1 fruit fly cellular context compared by ENCODE assay signal in genomic region chr3R:24010637-24011214, dm6.
A peak's percentile ranks its signal among the peaks of the same experiment; 100 is the strongest.
TF ChIP-seq lines count a peak whose summit lies in the region.

No protein-coding gene starts in this region.

TF ChIP-seq in whole organism, embryonic, 481 proteins besides CTCF, POLR2A, EP300 and RAD21 (continued from another document and continues in another):
- peak; percentile 65 for TF ChIP-seq nmo (GFP tag; optimal IDR thresholded peaks at IDR 0.05; lab: Kevin White, UChicago)
- no peak for TF ChIP-seq unc-4 (GFP tag; IDR thresholded peaks at IDR 0.05; lab: Robert Waterston, UW; ENCODE audit: partially characterized antibody)
- no peak for TF ChIP-seq D (optimal IDR thresholded peaks at IDR 0.05; lab: Kevin White, UChicago)
- no peak for TF ChIP-seq D (GFP tag; optimal IDR thresholded peaks at IDR 0.05; lab: Kevin White, UChicago)
- TF ChIP-seq ab (GFP tag; optimal IDR thresholded peaks at IDR 0.05; lab: Kevin White, UChicago) = no peak
- TF ChIP-seq B-H1 (GFP tag; IDR thresholded peaks at IDR 0.05; lab: Robert Waterston, UW) = peak; percentile 57
- TF ChIP-seq BEAF-32 (GFP tag; optimal IDR thresholded peaks at IDR 0.05; lab: Kevin White, UChicago) = no peak
- peak; percentile 25 for TF ChIP-seq CG15011 (GFP tag; optimal IDR thresholded peaks at IDR 0.05; lab: Kevin White, UChicago)
- peak; percentile 3 for TF ChIP-seq CG13894 (tag; optimal IDR thresholded peaks at IDR 0.05; lab: Kevin White, UChicago)
- peak; percentile 22 for TF ChIP-seq CG6683 (GFP tag; optimal IDR thresholded peaks at IDR 0.05; lab: Kevin White, UChicago)
- TF ChIP-seq ATbp (GFP tag; optimal IDR thresholded peaks at IDR 0.05; lab: Kevin White, UChicago) = peak; percentile 46
- TF ChIP-seq crp (GFP tag; optimal IDR thresholded peaks at IDR 0.05; lab: Kevin White, UChicago) = no peak
- no peak for TF ChIP-seq Lhr (GFP tag; optimal IDR thresholded peaks at IDR 0.05; lab: Kevin White, UChicago)
- TF ChIP-seq gcm2 (GFP tag; optimal IDR thresholded peaks at IDR 0.05; lab: Kevin White, UChicago) = no peak
- no peak for TF ChIP-seq repo (GFP tag; optimal IDR thresholded peaks at IDR 0.05; lab: Kevin White, UChicago)
- TF ChIP-seq shn (GFP tag; optimal IDR thresholded peaks at IDR 0.05; lab: Kevin White, UChicago) = no peak
- peak; percentile 53 for TF ChIP-seq Blimp-1 (GFP tag; optimal IDR thresholded peaks at IDR 0.05; lab: Kevin White, UChicago)
- no peak for TF ChIP-seq crc (GFP tag; optimal IDR thresholded peaks at IDR 0.05; lab: Kevin White, UChicago)
- peak; percentile 73 for TF ChIP-seq Ptx1 (GFP tag; IDR thresholded peaks at IDR 0.05; lab: Robert Waterston, UW)
- TF ChIP-seq scrt (GFP tag; optimal IDR thresholded peaks at IDR 0.05; lab: Kevin White, UChicago) = peak; percentile 82
- TF ChIP-seq CG34376 (GFP tag; optimal IDR thresholded peaks at IDR 0.05; lab: Kevin White, UChicago) = no peak
- TF ChIP-seq gt (GFP tag; IDR thresholded peaks at IDR 0.05; lab: Robert Waterston, UW) = no peak
- TF ChIP-seq Fer3 (tag; optimal IDR thresholded peaks at IDR 0.05; lab: Kevin White, UChicago) = peak; percentile 62
- TF ChIP-seq dmrt99B (tag; optimal IDR thresholded peaks at IDR 0.05; lab: Kevin White, UChicago) = peak; percentile 60
- peak; percentile 45; the same call in 1 of the 3 replicates for TF ChIP-seq ken (GFP tag; IDR thresholded peaks at IDR 0.05; lab: Robert Waterston, UW)
- peak; percentile 53 for TF ChIP-seq CG9817 (tag; optimal IDR thresholded peaks at IDR 0.05; lab: Kevin White, UChicago)
- TF ChIP-seq CG10366 (GFP tag; IDR thresholded peaks at IDR 0.05; lab: Robert Waterston, UW) = peak; percentile 67
- no peak for TF ChIP-seq sc (optimal IDR thresholded peaks at IDR 0.05; lab: Kevin White, UChicago)
- peak; percentile 23 for TF ChIP-seq sc (GFP tag; optimal IDR thresholded peaks at IDR 0.05; lab: Kevin White, UChicago)
- no peak for TF ChIP-seq klu (GFP tag; IDR thresholded peaks at IDR 0.05; lab: Robert Waterston, UW)
- no peak for TF ChIP-seq CG1647 (GFP tag; optimal IDR thresholded peaks at IDR 0.05; lab: Kevin White, UChicago)
- no peak for TF ChIP-seq CG15696 (tag; optimal IDR thresholded peaks at IDR 0.05; lab: Kevin White, UChicago)
- peak; percentile 74 for TF ChIP-seq gem (tag; optimal IDR thresholded peaks at IDR 0.05; lab: Kevin White, UChicago)
- peak; percentile 45 for TF ChIP-seq CG18262 (tag; optimal IDR thresholded peaks at IDR 0.05; lab: Kevin White, UChicago)
- TF ChIP-seq CG17829 (tag; optimal IDR thresholded peaks at IDR 0.05; lab: Kevin White, UChicago) = peak; percentile 56
- no peak for TF ChIP-seq chm (GFP tag; IDR thresholded peaks at IDR 0.05; lab: Robert Waterston, UW)
- TF ChIP-seq B-H2 (GFP tag; optimal IDR thresholded peaks at IDR 0.05; lab: Kevin White, UChicago) = no peak
- peak; percentile 49 for TF ChIP-seq Hr3 (GFP tag; optimal IDR thresholded peaks at IDR 0.05; lab: Kevin White, UChicago)
- TF ChIP-seq pros (GFP tag; optimal IDR thresholded peaks at IDR 0.05; lab: Kevin White, UChicago) = no peak
- TF ChIP-seq CG12391 (tag; optimal IDR thresholded peaks at IDR 0.05; lab: Kevin White, UChicago) = peak; percentile 67
- TF ChIP-seq CG8281 (tag; optimal IDR thresholded peaks at IDR 0.05; lab: Kevin White, UChicago) = no peak
- peak; percentile 32; the same call in 1 of the 2 replicates for TF ChIP-seq MBD-R2 (GFP tag; IDR thresholded peaks at IDR 0.05; lab: Robert Waterston, UW)
- TF ChIP-seq CoRest (tag; optimal IDR thresholded peaks at IDR 0.05; lab: Kevin White, UChicago) = peak; percentile 66
- TF ChIP-seq CG5953 (GFP tag; IDR thresholded peaks at IDR 0.05; lab: Robert Waterston, UW) = no peak
- TF ChIP-seq Side (GFP tag; optimal IDR thresholded peaks at IDR 0.05; lab: Kevin White, UChicago) = no peak
- no peak for TF ChIP-seq grn (GFP tag; optimal IDR thresholded peaks at IDR 0.05; lab: Kevin White, UChicago)
- no peak for TF ChIP-seq kah (GFP tag; optimal IDR thresholded peaks at IDR 0.05; lab: Kevin White, UChicago)
- TF ChIP-seq Bteb2 (GFP tag; optimal IDR thresholded peaks at IDR 0.05; lab: Kevin White, UChicago) = no peak
- no peak for TF ChIP-seq Lim3 (GFP tag; IDR thresholded peaks at IDR 0.05; lab: Robert Waterston, UW)
- peak; percentile 42 for TF ChIP-seq lilli (GFP tag; optimal IDR thresholded peaks at IDR 0.05; lab: Kevin White, UChicago)
- TF ChIP-seq Bgb (GFP tag; IDR thresholded peaks at IDR 0.05; lab: Robert Waterston, UW; ENCODE audit: partially characterized antibody) = no peak
- TF ChIP-seq CG10209 (GFP tag; optimal IDR thresholded peaks at IDR 0.05; lab: Kevin White, UChicago) = peak; percentile 67
- TF ChIP-seq CG15514 (GFP tag; optimal IDR thresholded peaks at IDR 0.05; lab: Kevin White, UChicago) = peak; percentile 56
- no peak for TF ChIP-seq ham (GFP tag; IDR thresholded peaks at IDR 0.05; lab: Robert Waterston, UW)
- TF ChIP-seq Oaz (GFP tag; IDR thresholded peaks at IDR 0.05; lab: Robert Waterston, UW) = peak; percentile 53; the same call in 1 of the 2 replicates
- peak; percentile 85 for TF ChIP-seq Fer1 (GFP tag; optimal IDR thresholded peaks at IDR 0.05; lab: Kevin White, UChicago)
- peak; percentile 56 for TF ChIP-seq CG4730 (GFP tag; IDR thresholded peaks at IDR 0.05; lab: Robert Waterston, UW)
- peak; percentile 33 for TF ChIP-seq CG4424 (GFP tag; optimal IDR thresholded peaks at IDR 0.05; lab: Kevin White, UChicago)
- peak; percentile 55 for TF ChIP-seq caup (GFP tag; optimal IDR thresholded peaks at IDR 0.05; lab: Kevin White, UChicago; ENCODE audit: severe bottlenecking)
- no peak for TF ChIP-seq dm (GFP tag; optimal IDR thresholded peaks at IDR 0.05; lab: Kevin White, UChicago)
- peak; percentile 88 for TF ChIP-seq Med (GFP tag; lab: Kevin White, UChicago)
- TF ChIP-seq Doc3 (GFP tag; IDR thresholded peaks at IDR 0.05; lab: Robert Waterston, UW; ENCODE audit: partially characterized antibody) = no peak
- peak; percentile 10 for TF ChIP-seq Myb (GFP tag; optimal IDR thresholded peaks at IDR 0.05; lab: Kevin White, UChicago)
- peak; percentile 78 for TF ChIP-seq CG14014 (GFP tag; IDR thresholded peaks at IDR 0.05; lab: Robert Waterston, UW)
- no peak for TF ChIP-seq fru (optimal IDR thresholded peaks at IDR 0.05; lab: Kevin White, UChicago)
- no peak for TF ChIP-seq btn (GFP tag; optimal IDR thresholded peaks at IDR 0.05; lab: Kevin White, UChicago)
- TF ChIP-seq aop (GFP tag; IDR thresholded peaks at IDR 0.05; lab: Robert Waterston, UW) = no peak
- TF ChIP-seq CG8089 (GFP tag; optimal IDR thresholded peaks at IDR 0.05; lab: Kevin White, UChicago) = no peak
- TF ChIP-seq unpg (GFP tag; optimal IDR thresholded peaks at IDR 0.05; lab: Kevin White, UChicago) = peak; percentile 69
- TF ChIP-seq sim (GFP tag; IDR thresholded peaks at IDR 0.05; lab: Robert Waterston, UW) = peak; percentile 37; the same call in 1 of the 2 replicates
- TF ChIP-seq NFAT (GFP tag; IDR thresholded peaks at IDR 0.05; lab: Robert Waterston, UW) = no peak
- peak; percentile 72 for TF ChIP-seq HLH3B (GFP tag; IDR thresholded peaks at IDR 0.05; lab: Robert Waterston, UW)
- TF ChIP-seq C15 (GFP tag; IDR thresholded peaks at IDR 0.05; lab: Robert Waterston, UW) = peak; percentile 64; the same call in 1 of the 3 replicates
- TF ChIP-seq fd3F (GFP tag; optimal IDR thresholded peaks at IDR 0.05; lab: Kevin White, UChicago) = peak; percentile 62
- TF ChIP-seq emc (GFP tag; optimal IDR thresholded peaks at IDR 0.05; lab: Kevin White, UChicago) = no peak
- TF ChIP-seq Dad (GFP tag; optimal IDR thresholded peaks at IDR 0.05; lab: Kevin White, UChicago) = peak; percentile 35
- TF ChIP-seq Sin3A (optimal IDR thresholded peaks at IDR 0.05; lab: Kevin White, UChicago) = no peak
- peak; percentile 7 for TF ChIP-seq CG5180 (GFP tag; optimal IDR thresholded peaks at IDR 0.05; lab: Kevin White, UChicago)
- peak; percentile 9; the same call in 1 of the 4 replicates for TF ChIP-seq Gug (GFP tag; IDR thresholded peaks at IDR 0.05; lab: Robert Waterston, UW)
- no peak for TF ChIP-seq CG17802 (tag; optimal IDR thresholded peaks at IDR 0.05; lab: Kevin White, UChicago)
- peak; percentile 72 for TF ChIP-seq E2f1 (GFP tag; IDR thresholded peaks at IDR 0.05; lab: Robert Waterston, UW)
- peak; percentile 50 for TF ChIP-seq CG9215 (GFP tag; IDR thresholded peaks at IDR 0.05; lab: Robert Waterston, UW)
- TF ChIP-seq cas (GFP tag; IDR thresholded peaks at IDR 0.05; lab: Robert Waterston, UW) = no peak
- no peak for TF ChIP-seq Usf (GFP tag; optimal IDR thresholded peaks at IDR 0.05; lab: Kevin White, UChicago)
- no peak for TF ChIP-seq Poxn (GFP tag; IDR thresholded peaks at IDR 0.05; lab: Robert Waterston, UW)
- TF ChIP-seq Xbp1 (GFP tag; optimal IDR thresholded peaks at IDR 0.05; lab: Kevin White, UChicago) = peak; percentile 57
- TF ChIP-seq NK7.1 (GFP tag; optimal IDR thresholded peaks at IDR 0.05; lab: Kevin White, UChicago) = no peak
- TF ChIP-seq kni (GFP tag; optimal IDR thresholded peaks at IDR 0.05; lab: Kevin White, UChicago) = no peak
- TF ChIP-seq lola (GFP tag; optimal IDR thresholded peaks at IDR 0.05; lab: Kevin White, UChicago) = no peak
- no peak for TF ChIP-seq NC2α (GFP tag; optimal IDR thresholded peaks at IDR 0.05; lab: Kevin White, UChicago)
- TF ChIP-seq insv (GFP tag; optimal IDR thresholded peaks at IDR 0.05; lab: Kevin White, UChicago) = no peak
- peak; percentile 57 for TF ChIP-seq cwo (GFP tag; optimal IDR thresholded peaks at IDR 0.05; lab: Kevin White, UChicago)
- no peak for TF ChIP-seq CG7928 (GFP tag; optimal IDR thresholded peaks at IDR 0.05; lab: Kevin White, UChicago)
- TF ChIP-seq ash1 (GFP tag; optimal IDR thresholded peaks at IDR 0.05; lab: Kevin White, UChicago) = no peak
- TF ChIP-seq CG2202 (tag; optimal IDR thresholded peaks at IDR 0.05; lab: Kevin White, UChicago) = no peak
- TF ChIP-seq stwl (tag; optimal IDR thresholded peaks at IDR 0.05; lab: Kevin White, UChicago) = no peak
- no peak for TF ChIP-seq sima (GFP tag; optimal IDR thresholded peaks at IDR 0.05; lab: Kevin White, UChicago)
- peak; percentile 52; the same call in 1 of the 3 replicates for TF ChIP-seq Mrtf (GFP tag; IDR thresholded peaks at IDR 0.05; lab: Robert Waterston, UW)
- no peak for TF ChIP-seq CG18011 (GFP tag; optimal IDR thresholded peaks at IDR 0.05; lab: Kevin White, UChicago)
- no peak for TF ChIP-seq CG30431 (GFP tag; optimal IDR thresholded peaks at IDR 0.05; lab: Kevin White, UChicago)
- no peak for TF ChIP-seq pzg (GFP tag; optimal IDR thresholded peaks at IDR 0.05; lab: Kevin White, UChicago)
- TF ChIP-seq yki (optimal IDR thresholded peaks at IDR 0.05; lab: Kevin White, UChicago) = no peak
- TF ChIP-seq toy (GFP tag; IDR thresholded peaks at IDR 0.05; lab: Robert Waterston, UW) = no peak
- TF ChIP-seq CG1602 (GFP tag; optimal IDR thresholded peaks at IDR 0.05; lab: Kevin White, UChicago) = peak; percentile 11
- peak in 1 of 2 experiments; percentile 63 for TF ChIP-seq bsh (GFP tag; optimal IDR thresholded peaks at IDR 0.05; lab: Kevin White, UChicago)
- TF ChIP-seq CG9797 (GFP tag; optimal IDR thresholded peaks at IDR 0.05; lab: Kevin White, UChicago) = no peak
- no peak for TF ChIP-seq twi (tag; optimal IDR thresholded peaks at IDR 0.05; lab: Kevin White, UChicago)
- TF ChIP-seq sug (tag; optimal IDR thresholded peaks at IDR 0.05; lab: Kevin White, UChicago) = peak; percentile 9
- TF ChIP-seq nerfin-2 (GFP tag; IDR thresholded peaks at IDR 0.05; lab: Robert Waterston, UW; ENCODE audit: partially characterized antibody) = no peak
- peak; percentile 75 for TF ChIP-seq tgo (GFP tag; IDR thresholded peaks at IDR 0.05; lab: Robert Waterston, UW)
- TF ChIP-seq CG4854 (GFP tag; optimal IDR thresholded peaks at IDR 0.05; lab: Kevin White, UChicago) = no peak
- peak in 1 of 2 experiments; percentile 1 for TF ChIP-seq chif (GFP tag; optimal IDR thresholded peaks at IDR 0.05; lab: Kevin White, UChicago)
- TF ChIP-seq sisA (GFP tag; IDR thresholded peaks at IDR 0.05; lab: Robert Waterston, UW) = peak; percentile 67
- no peak for TF ChIP-seq Atf3 (GFP tag; optimal IDR thresholded peaks at IDR 0.05; lab: Kevin White, UChicago)
- TF ChIP-seq vfl (GFP tag; optimal IDR thresholded peaks at IDR 0.05; lab: Kevin White, UChicago) = no peak
- no peak for TF ChIP-seq CG2129 (GFP tag; IDR thresholded peaks at IDR 0.05; lab: Robert Waterston, UW; ENCODE audit: partially characterized antibody)
- TF ChIP-seq lmd (GFP tag; IDR thresholded peaks at IDR 0.05; lab: Robert Waterston, UW) = peak; percentile 72
- TF ChIP-seq CG7745 (tag; optimal IDR thresholded peaks at IDR 0.05; lab: Kevin White, UChicago) = no peak
- peak; percentile 78 for TF ChIP-seq Ada2b (GFP tag; IDR thresholded peaks at IDR 0.05; lab: Robert Waterston, UW)
- no peak for TF ChIP-seq CG1832 (GFP tag; optimal IDR thresholded peaks at IDR 0.05; lab: Kevin White, UChicago)
- no peak for TF ChIP-seq dimm (GFP tag; IDR thresholded peaks at IDR 0.05; lab: Robert Waterston, UW)
- TF ChIP-seq sob (GFP tag; IDR thresholded peaks at IDR 0.05; lab: Robert Waterston, UW) = peak; percentile 53; the same call in 1 of the 2 replicates
- TF ChIP-seq oc (tag; optimal IDR thresholded peaks at IDR 0.05; lab: Kevin White, UChicago) = peak; percentile 38
- peak; percentile 68 for TF ChIP-seq CG17385 (GFP tag; optimal IDR thresholded peaks at IDR 0.05; lab: Kevin White, UChicago)
- TF ChIP-seq cg (GFP tag; optimal IDR thresholded peaks at IDR 0.05; lab: Kevin White, UChicago) = no peak
- no peak for TF ChIP-seq HLHmδ (GFP tag; optimal IDR thresholded peaks at IDR 0.05; lab: Kevin White, UChicago)
- peak; percentile 62; the same call in 1 of the 3 replicates for TF ChIP-seq CG11560 (tag; IDR thresholded peaks at IDR 0.05; lab: Robert Waterston, UW)
- TF ChIP-seq gcm (GFP tag; optimal IDR thresholded peaks at IDR 0.05; lab: Kevin White, UChicago) = peak; percentile 38
- peak; percentile 13 for TF ChIP-seq Nf-YB (GFP tag; optimal IDR thresholded peaks at IDR 0.05; lab: Kevin White, UChicago)
- no peak for TF ChIP-seq CG4707 (GFP tag; optimal IDR thresholded peaks at IDR 0.05; lab: Kevin White, UChicago)
- TF ChIP-seq bbx (GFP tag; IDR thresholded peaks at IDR 0.05; lab: Robert Waterston, UW; ENCODE audit: partially characterized antibody) = no peak
- TF ChIP-seq HLH54F (GFP tag; optimal IDR thresholded peaks at IDR 0.05; lab: Kevin White, UChicago) = no peak
- peak; percentile 7 for TF ChIP-seq CG16815 (GFP tag; optimal IDR thresholded peaks at IDR 0.05; lab: Kevin White, UChicago)
- TF ChIP-seq CG13123 (GFP tag; optimal IDR thresholded peaks at IDR 0.05; lab: Kevin White, UChicago) = no peak
- TF ChIP-seq nerfin-1 (tag; optimal IDR thresholded peaks at IDR 0.05; lab: Kevin White, UChicago) = peak; percentile 26
- TF ChIP-seq slou (GFP tag; optimal IDR thresholded peaks at IDR 0.05; lab: Kevin White, UChicago) = no peak
